Worm (Caenorhabditis elegans): ENCODE measurements around the gene pigb-1.

Gene pigb-1

ce11 chrII:4989802-4990201 is 3.1 kb downstream of the pigb-1 start, which contains the start of gene T27F7.12:
T27F7.12 (plus strand) TSS chrII:4990102.
- TF ChIP-seq ztf-11 (tag; optimal IDR thresholded peaks at IDR 0.05) (no peak), C34F6.9 (tag; optimal IDR thresholded peaks at IDR 0.05) (no peak), nhr-6 (tag; optimal IDR thresholded peaks at IDR 0.05) (no peak), zag-1 (tag; optimal IDR thresholded peaks at IDR 0.05) (no peak), aly-2 (tag; optimal IDR thresholded peaks at IDR 0.05) (no peak), sem-4 (tag; optimal IDR thresholded peaks at IDR 0.05) (no peak), unc-55 (GFP tag; optimal IDR thresholded peaks at IDR 0.05) (no peak), sma-3 (GFP tag; optimal IDR thresholded peaks at IDR 0.05) (no peak), unc-62 (GFP tag; optimal IDR thresholded peaks at IDR 0.05) (no peak)

- TF ChIP-seq sma-9 (GFP tag; optimal IDR thresholded peaks at IDR 0.05) = no peak
- no peak for TF ChIP-seq sma-9 (tag; optimal IDR thresholded peaks at IDR 0.05)
- no peak for TF ChIP-seq mdl-1 (tag; optimal IDR thresholded peaks at IDR 0.05)
- no peak for TF ChIP-seq fos-1 (tag; optimal IDR thresholded peaks at IDR 0.05)
- TF ChIP-seq blmp-1 (tag; optimal IDR thresholded peaks at IDR 0.05; ENCODE audit: insufficient read depth) = no peak
- no peak for TF ChIP-seq sma-3 (GFP tag; optimal IDR thresholded peaks at IDR 0.05)
- no peak for TF ChIP-seq skn-1 (tag; optimal IDR thresholded peaks at IDR 0.05)
- no peak for TF ChIP-seq nhr-11 (tag; optimal IDR thresholded peaks at IDR 0.05)
Measured at ce11 chrII:4987257-4987656, 5.6 kb downstream of the pigb-1 start.

ce11 chrII:4986664-4987063 is 6.2 kb downstream of the pigb-1 start:
- no peak for TF ChIP-seq nhr-25 (tag; optimal IDR thresholded peaks at IDR 0.05)
- no peak for TF ChIP-seq aly-2 (tag; optimal IDR thresholded peaks at IDR 0.05)

- TF ChIP-seq nhr-25 (tag; optimal IDR thresholded peaks at IDR 0.05) (peak; percentile 32), ceh-16 (tag; optimal IDR thresholded peaks at IDR 0.05) (peak; percentile 58), mab-5 (tag; optimal IDR thresholded peaks at IDR 0.05) (no peak), nhr-129 (tag; optimal IDR thresholded peaks at IDR 0.05) (peak; percentile 40), sma-9 (GFP tag; optimal IDR thresholded peaks at IDR 0.05) (peak; percentile 49), sma-9 (tag; optimal IDR thresholded peaks at IDR 0.05) (no peak), blmp-1 (tag; optimal IDR thresholded peaks at IDR 0.05; ENCODE audit: insufficient read depth) (no peak)
Measured at ce11 chrII:4985961-4986503, 6.8 kb downstream of the pigb-1 start.

ce11 chrII:4984151-4984550 is 8.7 kb downstream of the pigb-1 start:
- no peak for TF ChIP-seq R02D3.7 (tag; optimal IDR thresholded peaks at IDR 0.05)
- no peak for TF ChIP-seq unc-55 (GFP tag; optimal IDR thresholded peaks at IDR 0.05)
- no peak for TF ChIP-seq nhr-6 (tag; optimal IDR thresholded peaks at IDR 0.05)
- no peak for TF ChIP-seq gmeb-1 (tag; optimal IDR thresholded peaks at IDR 0.05)
- no peak for TF ChIP-seq mdl-1 (tag; optimal IDR thresholded peaks at IDR 0.05)
- TF ChIP-seq elt-1 (tag; optimal IDR thresholded peaks at IDR 0.05) = no peak
- TF ChIP-seq lsy-2 (tag; optimal IDR thresholded peaks at IDR 0.05) = no peak
- no peak for TF ChIP-seq crh-2 (tag; optimal IDR thresholded peaks at IDR 0.05)
- TF ChIP-seq C34F6.9 (tag; optimal IDR thresholded peaks at IDR 0.05) = no peak
- TF ChIP-seq ama-1 (optimal IDR thresholded peaks at IDR 0.05) = no peak
- no peak for TF ChIP-seq ztf-1 (GFP tag; conservative IDR thresholded peaks at IDR 0.05)
- TF ChIP-seq lin-11 (tag; optimal IDR thresholded peaks at IDR 0.05) = no peak
- no peak for TF ChIP-seq unc-39 (tag; optimal IDR thresholded peaks at IDR 0.05)
- no peak for TF ChIP-seq nhr-21 (tag; optimal IDR thresholded peaks at IDR 0.05)
- TF ChIP-seq nhr-129 (tag; optimal IDR thresholded peaks at IDR 0.05) = no peak
- no peak for TF ChIP-seq mbf-1 (tag; optimal IDR thresholded peaks at IDR 0.05)
- TF ChIP-seq blmp-1 (tag; optimal IDR thresholded peaks at IDR 0.05; ENCODE audit: insufficient read depth) = no peak
- TF ChIP-seq nhr-12 (tag; optimal IDR thresholded peaks at IDR 0.05) = no peak
- TF ChIP-seq egl-27 (tag; optimal IDR thresholded peaks at IDR 0.05) = no peak
- no peak for TF ChIP-seq mab-5 (tag; optimal IDR thresholded peaks at IDR 0.05)

Data from whole organism, L2 larva.